Worm (Caenorhabditis elegans): ENCODE data around the gene rpoa-49.

rpoa-49 gene

ce11 chrII:86794-87193 lies 42.0 kb downstream of the rpoa-49 start:
- no peak for TF ChIP-seq flt-1 (GFP tag; IDR thresholded peaks at IDR 0.05)
- no peak for TF ChIP-seq tab-1 (GFP tag; IDR thresholded peaks at IDR 0.05)
- no peak for TF ChIP-seq ztf-23 (GFP tag; IDR thresholded peaks at IDR 0.05)
- TF ChIP-seq med-1 (GFP tag; optimal IDR thresholded peaks at IDR 0.05; ENCODE audit: insufficient read depth) = no peak
- TF ChIP-seq cog-1 (tag; optimal IDR thresholded peaks at IDR 0.05) = no peak
- TF ChIP-seq T22C8.4 (GFP tag; IDR thresholded peaks at IDR 0.05) = no peak
- TF ChIP-seq ref-1 (GFP tag; conservative IDR thresholded peaks at IDR 0.05) = no peak
- no peak for TF ChIP-seq klf-2 (GFP tag; conservative IDR thresholded peaks at IDR 0.05)
- TF ChIP-seq ztf-29 (GFP tag; IDR thresholded peaks at IDR 0.05) = no peak

ce11 chrII:87937-88336 lies 43.1 kb downstream of the rpoa-49 start:
- TF ChIP-seq klf-2 (GFP tag; conservative IDR thresholded peaks at IDR 0.05) (no peak), ref-1 (GFP tag; conservative IDR thresholded peaks at IDR 0.05) (no peak), med-1 (GFP tag; optimal IDR thresholded peaks at IDR 0.05; ENCODE audit: insufficient read depth) (no peak), T22C8.4 (GFP tag; IDR thresholded peaks at IDR 0.05) (no peak), flt-1 (GFP tag; IDR thresholded peaks at IDR 0.05) (no peak), tab-1 (GFP tag; IDR thresholded peaks at IDR 0.05) (no peak), cog-1 (tag; optimal IDR thresholded peaks at IDR 0.05) (no peak), ztf-23 (GFP tag; IDR thresholded peaks at IDR 0.05) (no peak)

ce11 chrII:91419-91818 lies 46.6 kb downstream of the rpoa-49 start, which contains the start of gene mcat-1:
Gene mcat-1, minus strand, starts transcription at chrII:91519.
- no peak for TF ChIP-seq tab-1 (GFP tag; IDR thresholded peaks at IDR 0.05)
- no peak for TF ChIP-seq klf-2 (GFP tag; conservative IDR thresholded peaks at IDR 0.05)
- no peak for TF ChIP-seq T22C8.4 (GFP tag; IDR thresholded peaks at IDR 0.05)
- no peak for TF ChIP-seq ztf-23 (GFP tag; IDR thresholded peaks at IDR 0.05)

ce11 chrII:95177-95576 lies 50.3 kb downstream of the rpoa-49 start, which contains the start of gene C50D2.7:
Gene C50D2.7, minus strand, starts transcription at chrII:95277.
- TF ChIP-seq ztf-23 (GFP tag; IDR thresholded peaks at IDR 0.05) (no peak), ref-1 (GFP tag; conservative IDR thresholded peaks at IDR 0.05) (no peak), med-1 (GFP tag; optimal IDR thresholded peaks at IDR 0.05; ENCODE audit: insufficient read depth) (no peak), tab-1 (GFP tag; IDR thresholded peaks at IDR 0.05) (no peak)
